Fruit fly (Drosophila melanogaster) whole organism, wandering third instar larva: ENCODE data around the gene Cont.

Source experiments
- Abd-B ChIP-seq: fragments of >200 bp; optimal IDR thresholded peaks from 2 replicates; lab custom pipeline; 2017; ENCODE audit warnings: missing biosample characterization, missing genetic modification characterization
- CG32264 ChIP-seq: fragments of 200-800 bp; sonication (Bioruptor generic); optimal IDR thresholded peaks from 2 replicates; lab custom pipeline; 2016; ENCODE audit warnings: missing biosample characterization, missing genetic modification characterization
- CG9705 ChIP-seq: fragments of 200-800 bp; sonication (Bioruptor generic); optimal IDR thresholded peaks from 2 replicates; lab custom pipeline; 2018; ENCODE audit warnings: missing biosample characterization, mild to moderate bottlenecking, missing genetic modification characterization
- CrebA ChIP-seq: fragments of 200-800 bp; sonication (Bioruptor generic); optimal IDR thresholded peaks from 2 replicates; lab custom pipeline; 2016; ENCODE audit warnings: missing biosample characterization, mild to moderate bottlenecking, missing genetic modification characterization, borderline replicate concordance
- Dfd ChIP-seq: fragments of >200 bp; optimal IDR thresholded peaks from 2 replicates; lab custom pipeline; 2017; ENCODE audit warnings: missing biosample characterization, missing genetic modification characterization
- Dif ChIP-seq: fragments of 200-275, 200-300 bp; sonication (Bioruptor generic); optimal IDR thresholded peaks from 2 replicates; lab custom pipeline; 2018; ENCODE audit warnings: missing biosample characterization, missing genetic modification characterization; ENCODE audit not compliant: partially characterized antibody
- GATAd ChIP-seq: sonication (Bioruptor generic); optimal IDR thresholded peaks from 2 replicates; lab custom pipeline; 2016; ENCODE audit warnings: missing biosample characterization, missing genetic modification characterization
- HLH106 ChIP-seq: fragments of 200-800 bp; optimal IDR thresholded peaks from 3 replicates; lab custom pipeline; 2019; ENCODE audit warnings: missing biosample characterization, mild to moderate bottlenecking, missing genetic modification characterization, moderate library complexity
- Hnf4 ChIP-seq: fragments of 200-800 bp; sonication (Bioruptor generic); optimal IDR thresholded peaks from 2 replicates; lab custom pipeline; 2016; ENCODE audit warnings: missing biosample characterization, mild to moderate bottlenecking, missing genetic modification characterization
- Hr78 ChIP-seq: fragments of >200 bp; optimal IDR thresholded peaks from 2 replicates; lab custom pipeline; 2017; ENCODE audit warnings: missing biosample characterization, missing genetic modification characterization
- Hr83 ChIP-seq: fragments of 200-300 bp; sonication (Bioruptor generic); optimal IDR thresholded peaks from 2 replicates; lab custom pipeline; 2016; ENCODE audit warnings: missing biosample characterization, mild to moderate bottlenecking, missing genetic modification characterization, moderate library complexity; ENCODE audit not compliant: poor library complexity, severe bottlenecking
- Jra ChIP-seq: sonication (Bioruptor generic); optimal IDR thresholded peaks from 2 replicates; lab custom pipeline; 2016; ENCODE audit warnings: missing biosample characterization, missing genetic modification characterization
- Mio ChIP-seq: sonication (Bioruptor generic); optimal IDR thresholded peaks from 2 replicates; lab custom pipeline; 2016; ENCODE audit warnings: missing biosample characterization, missing genetic modification characterization
- Myc ChIP-seq: fragments of >200 bp; optimal IDR thresholded peaks from 2 replicates; lab custom pipeline; 2017
- N ChIP-seq: fragments of >200 bp; optimal IDR thresholded peaks from 2 replicates; lab custom pipeline; 2018; ENCODE audit warnings: missing biosample characterization, missing external identifiers, missing genetic modification characterization
- OdsH ChIP-seq: fragments of 200-800 bp; sonication (Bioruptor generic); optimal IDR thresholded peaks from 2 replicates; lab custom pipeline; 2016; ENCODE audit warnings: missing biosample characterization, mild to moderate bottlenecking, missing genetic modification characterization
- Rel ChIP-seq, 2 experiments: fragments of 200-800 bp; sonication (Bioruptor generic) in 1 of 2; optimal IDR thresholded peaks; 2 replicates in 1 of 2; 3 replicates in 1 of 2; lab custom pipeline; 2016 to 2019; ENCODE audit warnings: mild to moderate bottlenecking in 2 of 2, missing biosample characterization in 2 of 2, missing genetic modification characterization in 2 of 2, moderate library complexity in 1 of 2
- Sp1 ChIP-seq: fragments of 200-800 bp; sonication (Bioruptor generic); optimal IDR thresholded peaks from 3 replicates; lab custom pipeline; 2019; ENCODE audit warnings: missing biosample characterization, mild to moderate bottlenecking, missing genetic modification characterization, moderate library complexity
- Vsx2 ChIP-seq: fragments of 200-300, 225-300 bp; sonication (Bioruptor generic); optimal IDR thresholded peaks from 2 replicates; lab custom pipeline; 2018; ENCODE audit warnings: missing biosample characterization, missing genetic modification characterization; ENCODE audit not compliant: partially characterized antibody
- br ChIP-seq: fragments of 200-800 bp; sonication (Bioruptor generic); optimal IDR thresholded peaks from 2 replicates; lab custom pipeline; 2016; ENCODE audit warnings: missing biosample characterization, missing genetic modification characterization
- brk ChIP-seq: fragments of 200-800 bp; sonication (Bioruptor generic); optimal IDR thresholded peaks from 2 replicates; lab custom pipeline; 2016; ENCODE audit warnings: missing biosample characterization, mild to moderate bottlenecking, missing genetic modification characterization
- dl ChIP-seq, 2 experiments: fragments of 175-275, 200-275 bp in 1 of 2; fragments of 200-275 bp in 1 of 2; sonication (Bioruptor generic); optimal IDR thresholded peaks; lab custom pipeline; 2018; ENCODE audit warnings: mild to moderate bottlenecking in 2 of 2, missing biosample characterization in 2 of 2, missing genetic modification characterization in 2 of 2, moderate library complexity in 2 of 2; ENCODE audit not compliant: partially characterized antibody in 2 of 2, insufficient read depth in 1 of 2
- dmrt93B ChIP-seq: fragments of 200-800 bp; sonication (Bioruptor generic); optimal IDR thresholded peaks from 2 replicates; lab custom pipeline; 2018; ENCODE audit warnings: missing biosample characterization, mild to moderate bottlenecking, missing genetic modification characterization
- dsf ChIP-seq: sonication (Bioruptor generic); optimal IDR thresholded peaks from 2 replicates; lab custom pipeline; 2016; ENCODE audit warnings: missing biosample characterization, missing genetic modification characterization, borderline replicate concordance
- ey ChIP-seq: fragments of 200-800 bp; sonication (Bioruptor generic); optimal IDR thresholded peaks from 2 replicates; lab custom pipeline; 2016; ENCODE audit warnings: missing biosample characterization, missing genetic modification characterization
- foxo ChIP-seq, 2 experiments: fragments of 200-800 bp; sonication (Bioruptor generic); optimal IDR thresholded peaks; 2 replicates in 1 of 2; 3 replicates in 1 of 2; lab custom pipeline; 2016 to 2017; ENCODE audit warnings: missing biosample characterization in 2 of 2, missing genetic modification characterization in 2 of 2
- fru ChIP-seq: fragments of 200-800 bp; sonication (Bioruptor generic); optimal IDR thresholded peaks from 3 replicates; lab custom pipeline; 2016; ENCODE audit warnings: missing biosample characterization, mild to moderate bottlenecking, missing genetic modification characterization
- h ChIP-seq: fragments of 200-800 bp; sonication (Bioruptor generic); optimal IDR thresholded peaks from 3 replicates; lab custom pipeline; 2016; ENCODE audit warnings: missing biosample characterization, mild to moderate bottlenecking, missing genetic modification characterization
- jim ChIP-seq: fragments of 175-275, 200-325 bp; sonication (Bioruptor generic); optimal IDR thresholded peaks from 2 replicates; lab custom pipeline; 2016; ENCODE audit warnings: missing biosample characterization, mild to moderate bottlenecking, missing genetic modification characterization
- lola ChIP-seq: fragments of >200 bp; optimal IDR thresholded peaks from 2 replicates; lab custom pipeline; 2017; ENCODE audit warnings: missing biosample characterization, missing genetic modification characterization
- pan ChIP-seq: fragments of >200 bp; optimal IDR thresholded peaks from 2 replicates; lab custom pipeline; 2017
- psq ChIP-seq: fragments of 200-800 bp; sonication (Bioruptor generic); optimal IDR thresholded peaks from 3 replicates; lab custom pipeline; 2017; ENCODE audit warnings: missing biosample characterization, mild to moderate bottlenecking, missing genetic modification characterization, moderate library complexity
- rgr ChIP-seq: fragments of 200-800 bp; sonication (Bioruptor generic); optimal IDR thresholded peaks from 3 replicates; lab custom pipeline; 2016; ENCODE audit warnings: missing biosample characterization, mild to moderate bottlenecking, missing genetic modification characterization
- sage ChIP-seq: fragments of 200-800 bp; sonication (Bioruptor generic); optimal IDR thresholded peaks from 2 replicates; lab custom pipeline; 2016; ENCODE audit warnings: missing biosample characterization, mild to moderate bottlenecking, missing genetic modification characterization
- sv ChIP-seq: fragments of 200-800 bp; sonication (Bioruptor generic); optimal IDR thresholded peaks from 3 replicates; lab custom pipeline; 2016; ENCODE audit warnings: missing biosample characterization, missing genetic modification characterization
- tai ChIP-seq: sonication (Bioruptor generic); optimal IDR thresholded peaks from 2 replicates; lab custom pipeline; 2016; ENCODE audit warnings: missing biosample characterization, missing genetic modification characterization
- usp ChIP-seq: fragments of >200 bp; optimal IDR thresholded peaks from 2 replicates; lab custom pipeline; 2017; ENCODE audit warnings: missing biosample characterization, missing genetic modification characterization
- woc ChIP-seq: sonication (Bioruptor generic); optimal IDR thresholded peaks from 2 replicates; lab custom pipeline; 2016; ENCODE audit warnings: missing biosample characterization, mild to moderate bottlenecking, missing genetic modification characterization

Cont gene

DNA sequence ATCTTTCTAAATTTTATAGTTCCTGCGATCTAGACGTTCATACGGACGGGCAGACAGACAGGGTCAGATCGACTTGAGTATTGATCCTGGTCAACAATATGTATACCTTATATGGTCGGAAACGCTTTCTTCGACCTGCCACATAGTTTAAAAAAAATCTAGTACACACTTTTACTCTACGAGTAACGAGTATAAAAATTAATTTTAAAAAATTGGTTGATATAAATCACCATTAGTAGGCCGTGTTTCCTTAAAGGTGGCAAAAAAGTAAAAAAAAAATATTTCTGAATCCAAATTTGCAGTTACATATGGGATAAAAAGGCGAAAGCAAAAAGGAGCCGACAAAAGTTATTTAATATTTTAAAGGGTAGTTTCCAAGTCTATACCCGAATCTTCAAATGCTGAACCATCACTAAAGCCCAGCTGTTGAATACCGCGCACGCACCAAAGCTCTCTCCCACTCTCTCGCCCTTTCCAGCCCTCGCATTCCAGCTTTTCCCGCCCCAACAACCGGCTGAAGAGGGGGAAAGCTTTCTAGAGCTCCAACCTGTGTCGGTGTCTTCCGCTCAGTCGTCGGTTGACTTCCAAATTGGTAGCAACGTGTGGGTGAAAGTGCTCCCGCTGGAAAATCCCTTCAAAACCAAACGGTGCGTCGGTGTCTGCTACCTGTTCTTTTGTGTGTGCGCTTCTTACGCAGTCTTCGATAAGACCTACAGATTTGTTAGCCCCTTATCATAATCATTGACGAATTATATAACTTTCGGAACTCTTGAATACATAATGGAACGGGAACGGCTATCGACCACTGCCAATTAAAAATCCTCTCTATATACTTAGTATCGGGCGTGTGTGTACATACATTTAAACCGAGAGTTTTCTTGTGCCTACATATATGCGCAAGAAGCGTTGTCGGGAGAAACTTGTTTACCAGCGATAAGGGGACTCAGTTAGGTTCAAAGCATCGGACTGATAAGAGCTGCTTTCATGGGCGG is 2.4 kb upstream of the Cont start, which contains the start of gene Sfxn1-3:
Gene Sfxn1-3, plus strand, starts transcription at position 238 of the 992 bp plus-strand sequence.
- TF ChIP-seq Hnf4 (peak; percentile 67), Myc (lab: Kevin White, UChicago) (no peak), Vsx2 (GFP tag; lab: Kevin White, UChicago) (no peak), Mio (GFP tag; lab: Kevin White, UChicago) (no peak), N (no peak), pan (lab: Kevin White, UChicago) (no peak), Sp1 (peak; percentile 77), CrebA (GFP tag; lab: Kevin White, UChicago) (no peak), CG9705 (peak; percentile 11), GATAd (GFP tag; lab: Kevin White, UChicago) (peak; percentile 52), Rel (GFP tag; optimal IDR thresholded peaks at IDR 0.05; lab: Kevin White, UChicago) (no peak), Rel (tag; optimal IDR thresholded peaks at IDR 0.05; lab: Kevin White, UChicago) (peak; percentile 83), usp (no peak), Dfd (GFP tag; lab: Kevin White, UChicago) (no peak), dsf (no peak), sv (GFP tag; lab: Kevin White, UChicago) (peak; percentile 31), Jra (GFP tag; lab: Kevin White, UChicago) (peak; percentile 75), rgr (GFP tag; lab: Kevin White, UChicago) (peak; percentile 56), tai (GFP tag; lab: Kevin White, UChicago) (no peak), brk (no peak), psq (peak; percentile 21), h (peak; percentile 74), dl (GFP tag; optimal IDR thresholded peaks at IDR 0.05; lab: Kevin White, UChicago; ENCODE audit: insufficient read depth in 1 of 2, partially characterized antibody in 2 of 2) (peak; percentile 53 to 55), Dif (peak; percentile 89), HLH106 (tag; lab: Kevin White, UChicago) (peak; percentile 8), OdsH (peak; percentile 61), fru (GFP tag; lab: Kevin White, UChicago) (no peak), lola (GFP tag; lab: Kevin White, UChicago) (no peak), dmrt93B (GFP tag; lab: Kevin White, UChicago) (no peak), CG32264 (GFP tag; lab: Kevin White, UChicago) (no peak), br (GFP tag; lab: Kevin White, UChicago) (peak; percentile 64), jim (GFP tag; lab: Kevin White, UChicago) (peak; percentile 28), sage (GFP tag; lab: Kevin White, UChicago) (no peak), Hr78 (GFP tag; lab: Kevin White, UChicago) (no peak), ey (no peak), Hr83 (peak; percentile 90), woc (GFP tag; lab: Kevin White, UChicago) (peak; percentile 84), foxo (GFP tag; optimal IDR thresholded peaks at IDR 0.05; lab: Kevin White, UChicago) (peak in 1 of 2 experiments; percentile 45), Abd-B (no peak)
- TF ChIP-seq, all 38 proteins: peak for 19

DNA sequence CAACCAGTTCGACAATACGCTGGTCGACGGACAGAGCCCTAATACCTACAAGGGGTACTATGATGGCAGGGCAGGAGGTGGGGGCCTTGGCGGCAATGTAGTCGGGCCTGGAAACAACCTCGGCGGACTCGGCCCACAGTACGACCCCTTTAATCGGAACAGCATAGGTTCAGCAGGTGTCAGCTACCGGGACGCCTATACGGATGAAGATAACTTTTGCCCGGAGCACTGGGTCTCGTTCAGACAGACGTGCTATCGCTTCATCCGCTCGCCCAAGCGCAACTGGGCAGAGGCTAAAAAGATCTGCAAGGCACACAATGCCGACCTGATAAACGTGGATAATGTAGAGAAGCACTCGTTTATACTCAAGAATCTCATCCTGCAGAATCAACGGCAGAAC is 1.1 kb downstream of the Cont start:
- no peak for TF ChIP-seq Hr83
- TF ChIP-seq tai (GFP tag; lab: Kevin White, UChicago) = no peak
- TF ChIP-seq jim (GFP tag; lab: Kevin White, UChicago) = no peak
- TF ChIP-seq rgr (GFP tag; lab: Kevin White, UChicago) = no peak
- TF ChIP-seq dmrt93B (GFP tag; lab: Kevin White, UChicago) = no peak
- no peak for TF ChIP-seq usp
- no peak for TF ChIP-seq psq
- no peak for TF ChIP-seq Rel (GFP tag; optimal IDR thresholded peaks at IDR 0.05; lab: Kevin White, UChicago)
- no peak for TF ChIP-seq Rel (tag; optimal IDR thresholded peaks at IDR 0.05; lab: Kevin White, UChicago)
- TF ChIP-seq Vsx2 (GFP tag; lab: Kevin White, UChicago) = no peak
- no peak for TF ChIP-seq sv (GFP tag; lab: Kevin White, UChicago)
- no peak for TF ChIP-seq ey
- no peak for TF ChIP-seq Sp1
- no peak for TF ChIP-seq h
- TF ChIP-seq woc (GFP tag; lab: Kevin White, UChicago) = no peak
